Fruit fly (Drosophila melanogaster): ENCODE measurements around the gene frac.
A peak's percentile ranks its signal among the peaks of the same experiment; 100 is the strongest.

dm6 chr3L:7552446-7552845 lies 10.0 kb upstream of the frac start:
- TF ChIP-seq CG14655 (GFP tag; optimal IDR thresholded peaks at IDR 0.05) = no peak
- no peak for TF ChIP-seq CG34367 (tag; optimal IDR thresholded peaks at IDR 0.05)
- TF ChIP-seq Ets98B (GFP tag; IDR thresholded peaks at IDR 0.05) = 0 out of 2 replicates have a peak, but pooled peaks have one; percentile 10
- TF ChIP-seq gl (tag; optimal IDR thresholded peaks at IDR 0.05) = no peak
- TF ChIP-seq rn (GFP tag; IDR thresholded peaks at IDR 0.05) = no peak
- no peak for TF ChIP-seq CG15710 (tag; optimal IDR thresholded peaks at IDR 0.05)
- TF ChIP-seq CG32121 (GFP tag; IDR thresholded peaks at IDR 0.05) = no peak
- TF ChIP-seq CG9948 (tag; optimal IDR thresholded peaks at IDR 0.05) = no peak
- no peak for TF ChIP-seq CG10348 (GFP tag; IDR thresholded peaks at IDR 0.05)
- no peak for TF ChIP-seq D1 (tag; optimal IDR thresholded peaks at IDR 0.05)
- TF ChIP-seq CG4496 (GFP tag; IDR thresholded peaks at IDR 0.05) = no peak
- TF ChIP-seq CG12605 (GFP tag; IDR thresholded peaks at IDR 0.05) = no peak
- TF ChIP-seq CG8301 (tag; optimal IDR thresholded peaks at IDR 0.05) = no peak
- no peak for TF ChIP-seq Pif1B (GFP tag; optimal IDR thresholded peaks at IDR 0.05)

All from whole organism, pupa.